Worm (Caenorhabditis elegans): ENCODE measurements around the gene F22E5.2.

Gene F22E5.2

ce11 chrII:2629270-2629669 lies 35.9 kb upstream of the F22E5.2 start, which contains the start of gene sri-37:
Gene sri-37 (plus strand): TSS chrII:2629570.
- TF ChIP-seq unc-39 (tag; optimal IDR thresholded peaks at IDR 0.05) (no peak), drap-1 (GFP tag; optimal IDR thresholded peaks at IDR 0.05) (no peak), nhr-12 (tag; optimal IDR thresholded peaks at IDR 0.05) (no peak), nhr-28 (tag; optimal IDR thresholded peaks at IDR 0.05) (no peak), ceh-43 (GFP tag; optimal IDR thresholded peaks at IDR 0.05) (no peak), nhr-2 (tag; optimal IDR thresholded peaks at IDR 0.05) (no peak), flh-1 (GFP tag; optimal IDR thresholded peaks at IDR 0.05) (no peak), ztf-11 (tag; optimal IDR thresholded peaks at IDR 0.05) (no peak), sem-2 (GFP tag; optimal IDR thresholded peaks at IDR 0.05) (no peak), lin-32 (GFP tag; optimal IDR thresholded peaks at IDR 0.05) (no peak), M03D4.4 (tag; optimal IDR thresholded peaks at IDR 0.05) (no peak), unc-62 (GFP tag; optimal IDR thresholded peaks at IDR 0.05) (no peak), hlh-1 (tag; optimal IDR thresholded peaks at IDR 0.05) (no peak), tbx-8 (GFP tag; optimal IDR thresholded peaks at IDR 0.05) (no peak), lin-13 (tag; optimal IDR thresholded peaks at IDR 0.05) (no peak), ceh-83 (GFP tag; optimal IDR thresholded peaks at IDR 0.05) (no peak), bed-3 (GFP tag; optimal IDR thresholded peaks at IDR 0.05) (no peak), mls-2 (tag; optimal IDR thresholded peaks at IDR 0.05) (no peak)

ce11 chrII:2631169-2631568 lies 34.0 kb upstream of the F22E5.2 start, which contains the start of gene D2062.1:
Gene D2062.1 (plus strand): TSS chrII:2631469.
- TF ChIP-seq ztf-11 (tag; optimal IDR thresholded peaks at IDR 0.05) (no peak), lin-32 (GFP tag; optimal IDR thresholded peaks at IDR 0.05) (no peak), unc-120 (tag; optimal IDR thresholded peaks at IDR 0.05; ENCODE audit: poor library complexity, severe bottlenecking) (no peak), lsy-2 (tag; optimal IDR thresholded peaks at IDR 0.05) (no peak), hlh-1 (tag; optimal IDR thresholded peaks at IDR 0.05) (no peak), cnd-1 (tag; optimal IDR thresholded peaks at IDR 0.05) (no peak), bed-3 (GFP tag; optimal IDR thresholded peaks at IDR 0.05) (no peak), nhr-12 (tag; optimal IDR thresholded peaks at IDR 0.05) (no peak), flh-1 (GFP tag; optimal IDR thresholded peaks at IDR 0.05) (no peak)

- TF ChIP-seq lsy-2 (tag; optimal IDR thresholded peaks at IDR 0.05): no peak
- no peak for TF ChIP-seq nhr-2 (tag; optimal IDR thresholded peaks at IDR 0.05)
- TF ChIP-seq nhr-28 (tag; optimal IDR thresholded peaks at IDR 0.05): no peak
- TF ChIP-seq elt-1 (tag; optimal IDR thresholded peaks at IDR 0.05; ENCODE audit: borderline replicate concordance, insufficient read depth): no peak
- TF ChIP-seq sptf-1 (tag; optimal IDR thresholded peaks at IDR 0.05): no peak
- TF ChIP-seq hlh-1 (tag; optimal IDR thresholded peaks at IDR 0.05): no peak
- no peak for TF ChIP-seq nhr-237 (tag; optimal IDR thresholded peaks at IDR 0.05)
- TF ChIP-seq ceh-39 (tag; optimal IDR thresholded peaks at IDR 0.05): no peak
- TF ChIP-seq ceh-83 (GFP tag; optimal IDR thresholded peaks at IDR 0.05): no peak
- TF ChIP-seq mep-1 (tag; optimal IDR thresholded peaks at IDR 0.05): no peak
- no peak for TF ChIP-seq zip-8 (tag; optimal IDR thresholded peaks at IDR 0.05)
- TF ChIP-seq nhr-76 (tag; optimal IDR thresholded peaks at IDR 0.05): no peak
- TF ChIP-seq ces-1 (GFP tag; optimal IDR thresholded peaks at IDR 0.05): no peak
- no peak for TF ChIP-seq elt-3 (tag; optimal IDR thresholded peaks at IDR 0.05)
Observed at ce11 chrII:2637359-2637758, 27.8 kb upstream of the F22E5.2 start, which contains the start of gene F22E5.21. Gene F22E5.21 (minus strand): TSS chrII:2637459.

- TF ChIP-seq flh-1 (GFP tag; optimal IDR thresholded peaks at IDR 0.05) (no peak), snpc-4 (tag; optimal IDR thresholded peaks at IDR 0.05) (no peak), unc-39 (tag; optimal IDR thresholded peaks at IDR 0.05) (no peak), blmp-1 (tag; optimal IDR thresholded peaks at IDR 0.05) (no peak), lin-32 (GFP tag; optimal IDR thresholded peaks at IDR 0.05) (no peak), ceh-39 (tag; optimal IDR thresholded peaks at IDR 0.05) (no peak), M03D4.4 (tag; optimal IDR thresholded peaks at IDR 0.05) (no peak), pha-4 (tag; optimal IDR thresholded peaks at IDR 0.05) (no peak), unc-120 (tag; optimal IDR thresholded peaks at IDR 0.05; ENCODE audit: poor library complexity, severe bottlenecking) (no peak), sptf-1 (tag; optimal IDR thresholded peaks at IDR 0.05) (no peak)
Observed at ce11 chrII:2638062-2638461, 27.1 kb upstream of the F22E5.2 start, which contains the start of gene F22E5.9. Gene F22E5.9 (plus strand): TSS chrII:2638388.
